Fruit fly (Drosophila melanogaster) whole organism, prepupa: ENCODE results near the gene CG32264.

Experiments
- CG10631 ChIP-seq: fragments of 200-800 bp; sonication (Bioruptor generic); optimal IDR thresholded peaks from 2 replicates; lab custom pipeline; 2016; ENCODE audit warnings: missing biosample characterization, missing genetic modification characterization
- CG10669 ChIP-seq: fragments of 200-800 bp; sonication (Bioruptor generic); optimal IDR thresholded peaks from 3 replicates; lab custom pipeline; 2018; ENCODE audit warnings: missing biosample characterization, mild to moderate bottlenecking, missing genetic modification characterization, moderate library complexity
- CG11294 ChIP-seq: fragments of 200-800 bp; sonication (Bioruptor generic); IDR thresholded peaks from 2 replicates; pipeline ENCODE4 v1.3.6; 2022; ENCODE audit warnings: missing biosample characterization, missing genetic modification characterization
- CG11762 ChIP-seq: fragments of 200-800 bp; sonication (Bioruptor generic); optimal IDR thresholded peaks from 3 replicates; lab custom pipeline; 2016; ENCODE audit warnings: missing biosample characterization, missing genetic modification characterization; ENCODE audit not compliant: insufficient read depth
- CG11902 ChIP-seq: fragments of 200-800 bp; sonication (Bioruptor generic); optimal IDR thresholded peaks from 3 replicates; lab custom pipeline; 2016; ENCODE audit warnings: missing biosample characterization, missing genetic modification characterization
- CG15336 ChIP-seq: fragments of 200-800 bp; sonication (Bioruptor generic); IDR thresholded peaks from 2 replicates; pipeline ENCODE4 v1.3.6; 2022; ENCODE audit warnings: missing biosample characterization, missing genetic modification characterization
- CG16779 ChIP-seq: fragments of 200-800 bp; sonication (Bioruptor generic); optimal IDR thresholded peaks from 3 replicates; lab custom pipeline; 2017; ENCODE audit warnings: missing biosample characterization, mild to moderate bottlenecking, missing genetic modification characterization
- CG3032 ChIP-seq: fragments of 200-800 bp; optimal IDR thresholded peaks from 2 replicates; lab custom pipeline; 2019; ENCODE audit warnings: missing biosample characterization, mild to moderate bottlenecking, missing genetic modification characterization, moderate library complexity
- CG31627 ChIP-seq: fragments of 200-800 bp; sonication (Bioruptor generic); optimal IDR thresholded peaks from 3 replicates; lab custom pipeline; 2016; ENCODE audit warnings: missing biosample characterization, missing genetic modification characterization
- CG32006 ChIP-seq: fragments of 200-800 bp; sonication (Bioruptor generic); optimal IDR thresholded peaks from 3 replicates; lab custom pipeline; 2017; ENCODE audit warnings: missing biosample characterization, mild to moderate bottlenecking, missing genetic modification characterization
- CG34406 ChIP-seq: fragments of 200-800 bp; sonication (Bioruptor generic); optimal IDR thresholded peaks from 3 replicates; lab custom pipeline; 2016; ENCODE audit warnings: missing biosample characterization, missing genetic modification characterization
- CG3919 ChIP-seq: fragments of 200-800 bp; sonication (Bioruptor generic); optimal IDR thresholded peaks from 3 replicates; lab custom pipeline; 2016; ENCODE audit warnings: missing biosample characterization, missing genetic modification characterization
- CG6163 ChIP-seq: fragments of 200-800 bp; sonication (Bioruptor generic); IDR thresholded peaks from 3 replicates; pipeline ENCODE4 v1.3.6; 2022; ENCODE audit warnings: missing biosample characterization, missing genetic modification characterization
- CG6276 ChIP-seq: fragments of 200-800 bp; sonication (Bioruptor generic); optimal IDR thresholded peaks from 2 replicates; lab custom pipeline; 2017; ENCODE audit warnings: missing biosample characterization, mild to moderate bottlenecking, missing genetic modification characterization
- CG6792 ChIP-seq: fragments of 200-800 bp; sonication (Bioruptor generic); optimal IDR thresholded peaks from 3 replicates; lab custom pipeline; 2016; ENCODE audit warnings: missing biosample characterization, missing genetic modification characterization
- CG6854 ChIP-seq: fragments of 200-800 bp; sonication (Bioruptor generic); optimal IDR thresholded peaks from 2 replicates; lab custom pipeline; 2017; ENCODE audit warnings: missing biosample characterization, mild to moderate bottlenecking, missing genetic modification characterization
- CG7368 ChIP-seq: fragments of 200-800 bp; sonication (Bioruptor generic); optimal IDR thresholded peaks from 3 replicates; lab custom pipeline; 2016; ENCODE audit warnings: missing biosample characterization, missing genetic modification characterization
- CG8119 ChIP-seq: fragments of 200-800 bp; sonication (Bioruptor generic); IDR thresholded peaks from 3 replicates; pipeline ENCODE4 v1.3.6; 2022; ENCODE audit warnings: missing biosample characterization, missing genetic modification characterization
- CG8319 ChIP-seq: fragments of 200-800 bp; sonication (Bioruptor generic); optimal IDR thresholded peaks from 3 replicates; lab custom pipeline; 2016; ENCODE audit warnings: missing biosample characterization, missing genetic modification characterization
- CG8632 ChIP-seq: fragments of 200-800 bp; sonication (Bioruptor generic); optimal IDR thresholded peaks from 3 replicates; lab custom pipeline; 2016; ENCODE audit warnings: missing biosample characterization, missing genetic modification characterization
- CG9139 ChIP-seq: fragments of 200-800 bp; sonication (Bioruptor generic); optimal IDR thresholded peaks from 3 replicates; lab custom pipeline; 2017; ENCODE audit warnings: missing biosample characterization, mild to moderate bottlenecking, missing genetic modification characterization
- Eip75B ChIP-seq: fragments of 200-800 bp; sonication (Bioruptor generic); optimal IDR thresholded peaks from 3 replicates; lab custom pipeline; 2016; ENCODE audit warnings: missing biosample characterization, missing genetic modification characterization
- Eip78C ChIP-seq: fragments of 200-800 bp; sonication (Bioruptor generic); peaks from one replicate; lab custom pipeline; 2016; ENCODE audit warnings: missing biosample characterization, missing genetic modification characterization
- Eip93F ChIP-seq: fragments of 200-800 bp; sonication (Bioruptor generic); optimal IDR thresholded peaks from 2 replicates; lab custom pipeline; 2016; ENCODE audit warnings: missing biosample characterization, mild to moderate bottlenecking, missing genetic modification characterization
- Ets21C ChIP-seq: fragments of 200-800 bp; sonication (Bioruptor generic); optimal IDR thresholded peaks from 3 replicates; lab custom pipeline; 2016; ENCODE audit warnings: missing biosample characterization, missing genetic modification characterization
- Ets96B ChIP-seq: fragments of 200-800 bp; optimal IDR thresholded peaks from 2 replicates; lab custom pipeline; 2019; ENCODE audit warnings: missing biosample characterization, mild to moderate bottlenecking, missing genetic modification characterization, moderate library complexity
- Gug ChIP-seq: fragments of 200-800 bp; sonication (Bioruptor generic); IDR thresholded peaks from 2 replicates; pipeline ENCODE4 v1.3.6; 2022; ENCODE audit warnings: missing biosample characterization, missing genetic modification characterization
- Hr38 ChIP-seq: sonication (Bioruptor generic); optimal IDR thresholded peaks from 2 replicates; lab custom pipeline; 2016; ENCODE audit warnings: missing biosample characterization, missing genetic modification characterization
- Hr39 ChIP-seq: fragments of 200-800 bp; sonication (Bioruptor generic); optimal IDR thresholded peaks from 2 replicates; lab custom pipeline; 2016; ENCODE audit warnings: missing biosample characterization, missing genetic modification characterization
- Hr4 ChIP-seq: fragments of 200-800 bp; sonication (Bioruptor generic); optimal IDR thresholded peaks from 3 replicates; lab custom pipeline; 2016; ENCODE audit warnings: missing biosample characterization, missing genetic modification characterization
- Lpt ChIP-seq: fragments of 200-800 bp; sonication (Bioruptor generic); optimal IDR thresholded peaks from 3 replicates; lab custom pipeline; 2016; ENCODE audit warnings: missing biosample characterization, missing genetic modification characterization
- Met ChIP-seq: fragments of 200-800 bp; sonication (Bioruptor generic); optimal IDR thresholded peaks from 3 replicates; lab custom pipeline; 2016; ENCODE audit warnings: missing biosample characterization, missing genetic modification characterization
- OdsH ChIP-seq: fragments of 200-800 bp; sonication (Bioruptor generic); optimal IDR thresholded peaks from 3 replicates; lab custom pipeline; 2016; ENCODE audit warnings: missing biosample characterization, missing genetic modification characterization
- Smox ChIP-seq: fragments of 200-800 bp; sonication (Bioruptor generic); optimal IDR thresholded peaks from 3 replicates; lab custom pipeline; 2016; ENCODE audit warnings: missing biosample characterization, missing genetic modification characterization
- Sox15 ChIP-seq: fragments of 200-800 bp; sonication (Bioruptor generic); optimal IDR thresholded peaks from 3 replicates; lab custom pipeline; 2016; ENCODE audit warnings: missing biosample characterization, missing genetic modification characterization
- achi ChIP-seq: fragments of 200-800 bp; sonication (Bioruptor generic); optimal IDR thresholded peaks from 3 replicates; lab custom pipeline; 2016; ENCODE audit warnings: missing biosample characterization, missing genetic modification characterization
- cyc ChIP-seq: fragments of 200-800 bp; sonication (Bioruptor generic); optimal IDR thresholded peaks from 3 replicates; lab custom pipeline; 2016; ENCODE audit warnings: missing biosample characterization, missing genetic modification characterization
- dac ChIP-seq: fragments of 200-800 bp; sonication (Bioruptor generic); optimal IDR thresholded peaks from 2 replicates; lab custom pipeline; 2017; ENCODE audit warnings: missing biosample characterization, mild to moderate bottlenecking, missing genetic modification characterization
- dsx ChIP-seq: fragments of 200-800 bp; optimal IDR thresholded peaks from 3 replicates; lab custom pipeline; 2019; ENCODE audit warnings: missing biosample characterization, mild to moderate bottlenecking, missing genetic modification characterization, moderate library complexity; ENCODE audit not compliant: poor library complexity, severe bottlenecking
- eg ChIP-seq: fragments of 200-800 bp; sonication (Bioruptor generic); IDR thresholded peaks from 3 replicates; pipeline ENCODE4 v1.3.6; 2022; ENCODE audit warnings: missing biosample characterization, missing genetic modification characterization
- esn ChIP-seq: fragments of 200-800 bp; sonication (Bioruptor generic); optimal IDR thresholded peaks from 2 replicates; lab custom pipeline; 2016; ENCODE audit warnings: missing biosample characterization, mild to moderate bottlenecking, missing genetic modification characterization, moderate library complexity
- fd59A ChIP-seq: fragments of 200-800 bp; sonication (Bioruptor generic); optimal IDR thresholded peaks from 2 replicates; lab custom pipeline; 2017; ENCODE audit warnings: missing biosample characterization, mild to moderate bottlenecking, missing genetic modification characterization, missing genetic modification reagents
- fkh ChIP-seq: fragments of 200-800 bp; sonication (Bioruptor generic); optimal IDR thresholded peaks from 3 replicates; lab custom pipeline; 2017; ENCODE audit warnings: missing biosample characterization, mild to moderate bottlenecking, missing genetic modification characterization, moderate library complexity
- lz ChIP-seq: fragments of 200-800 bp; sonication (Bioruptor generic); optimal IDR thresholded peaks from 3 replicates; lab custom pipeline; 2016; ENCODE audit warnings: missing biosample characterization, missing genetic modification characterization
- net ChIP-seq: fragments of 200-800 bp; sonication (Bioruptor generic); optimal IDR thresholded peaks from 3 replicates; lab custom pipeline; 2016; ENCODE audit warnings: missing biosample characterization, missing genetic modification characterization
- pdm3 ChIP-seq: fragments of 200-800 bp; sonication (Bioruptor generic); optimal IDR thresholded peaks from 3 replicates; lab custom pipeline; 2016; ENCODE audit warnings: missing biosample characterization, missing genetic modification characterization
- salr ChIP-seq, 2 experiments: fragments of 200-800 bp; sonication (Bioruptor generic); optimal IDR thresholded peaks; 3 replicates each; lab custom pipeline; 2016 to 2018; ENCODE audit warnings: missing biosample characterization in 2 of 2, missing genetic modification characterization in 2 of 2, mild to moderate bottlenecking in 1 of 2
- ss ChIP-seq, 2 experiments: fragments of 200-800 bp; sonication (Bioruptor generic); optimal IDR thresholded peaks; 2 replicates in 1 of 2; 3 replicates in 1 of 2; lab custom pipeline; 2017 to 2018; ENCODE audit warnings: mild to moderate bottlenecking in 2 of 2, missing biosample characterization in 2 of 2, missing genetic modification characterization in 2 of 2, moderate library complexity in 1 of 2
- svp ChIP-seq: fragments of 200-800 bp; sonication (Bioruptor generic); peaks from one replicate; lab custom pipeline; 2016; ENCODE audit warnings: missing biosample characterization, missing genetic modification characterization
- topi ChIP-seq: fragments of 200-800 bp; sonication (Bioruptor generic); optimal IDR thresholded peaks from 3 replicates; lab custom pipeline; 2016; ENCODE audit warnings: missing biosample characterization, missing genetic modification characterization
- vri ChIP-seq: fragments of 200-800 bp; sonication (Bioruptor generic); optimal IDR thresholded peaks from 3 replicates; lab custom pipeline; 2016; ENCODE audit warnings: missing biosample characterization, mild to moderate bottlenecking, missing genetic modification characterization

CG32264 gene

dm6 chr3L:3765782-3766520, 40.3 kb downstream of the CG32264 start:
- peak; percentile 45 for TF ChIP-seq CG34406 (GFP tag; lab: Kevin White, UChicago)
- TF ChIP-seq pdm3 (GFP tag; lab: Kevin White, UChicago): peak; percentile 60
- no peak for TF ChIP-seq cyc (GFP tag; lab: Kevin White, UChicago)
- no peak for TF ChIP-seq CG8319
- TF ChIP-seq Hr38: no peak
- TF ChIP-seq CG6163: peak; percentile 75
- peak; percentile 9 for TF ChIP-seq Sox15 (GFP tag; lab: Kevin White, UChicago)
- peak; percentile 96 for TF ChIP-seq fkh (GFP tag; lab: Kevin White, UChicago)
- no peak for TF ChIP-seq CG10669 (GFP tag; lab: Kevin White, UChicago)
- peak; percentile 16 for TF ChIP-seq Lpt (GFP tag; lab: Kevin White, UChicago)
- no peak for TF ChIP-seq CG11762
- TF ChIP-seq topi (GFP tag; lab: Kevin White, UChicago): peak; percentile 50
- peak; percentile 54 for TF ChIP-seq dsx (GFP tag; lab: Kevin White, UChicago)
- TF ChIP-seq CG7368 (GFP tag; lab: Kevin White, UChicago): no peak
- TF ChIP-seq Eip78C (GFP tag; lab: Kevin White, UChicago): peak; percentile 86
- no peak for TF ChIP-seq Eip93F (GFP tag; lab: Kevin White, UChicago)
- TF ChIP-seq salr (GFP tag; optimal IDR thresholded peaks at IDR 0.05; lab: Kevin White, UChicago): peak; percentile 18 to 48
- no peak for TF ChIP-seq CG11902 (GFP tag; lab: Kevin White, UChicago)
- peak; percentile 64 for TF ChIP-seq CG16779 (tag; lab: Kevin White, UChicago)
- peak; percentile 51 for TF ChIP-seq CG8632 (GFP tag; lab: Kevin White, UChicago)
- TF ChIP-seq CG3919: peak; percentile 7
- TF ChIP-seq achi (GFP tag; lab: Kevin White, UChicago): peak; percentile 53
- peak; percentile 64 for TF ChIP-seq CG10631 (GFP tag; lab: Kevin White, UChicago)
- TF ChIP-seq esn (GFP tag; lab: Kevin White, UChicago): peak; percentile 61
- TF ChIP-seq eg (GFP tag; lab: Robert Waterston, UW): peak; percentile 66
- TF ChIP-seq CG15336 (GFP tag; lab: Robert Waterston, UW): peak; percentile 48
- TF ChIP-seq Eip75B (GFP tag; lab: Kevin White, UChicago): peak; percentile 45
- TF ChIP-seq net (GFP tag; lab: Kevin White, UChicago): peak; percentile 65
- peak; percentile 56 for TF ChIP-seq fd59A (GFP tag; lab: Kevin White, UChicago)
- TF ChIP-seq Met (GFP tag; lab: Kevin White, UChicago): peak; percentile 75
- peak; percentile 36 for TF ChIP-seq vri (GFP tag; lab: Kevin White, UChicago)
- TF ChIP-seq CG3032: peak; percentile 38
- peak; percentile 51 for TF ChIP-seq lz (GFP tag; lab: Kevin White, UChicago)
- no peak for TF ChIP-seq Ets21C
- TF ChIP-seq Smox (GFP tag; lab: Kevin White, UChicago): peak; percentile 51
- TF ChIP-seq Gug (GFP tag; lab: Robert Waterston, UW): no peak; the same call in 1 of the 2 replicates
- peak; percentile 67 for TF ChIP-seq CG6276 (GFP tag; lab: Kevin White, UChicago)
- TF ChIP-seq CG9139 (GFP tag; lab: Kevin White, UChicago): peak; percentile 79
- TF ChIP-seq CG32006 (GFP tag; lab: Kevin White, UChicago): peak; percentile 68
- TF ChIP-seq CG31627 (GFP tag; lab: Kevin White, UChicago): peak; percentile 41
- TF ChIP-seq dac (GFP tag; lab: Kevin White, UChicago): peak; percentile 25
- peak; percentile 1 for TF ChIP-seq Hr39 (GFP tag; lab: Kevin White, UChicago)
- TF ChIP-seq ss (GFP tag; optimal IDR thresholded peaks at IDR 0.05; lab: Kevin White, UChicago): peak; percentile 76 to 83
- TF ChIP-seq CG11294 (GFP tag; lab: Robert Waterston, UW): peak; percentile 49
- TF ChIP-seq Ets96B (tag; lab: Kevin White, UChicago): peak; percentile 51
- TF ChIP-seq CG8119 (GFP tag; lab: Robert Waterston, UW): peak; percentile 68; the same call in 1 of the 3 replicates
- TF ChIP-seq Hr4: peak; percentile 71
- TF ChIP-seq CG6854 (GFP tag; lab: Kevin White, UChicago): peak; percentile 63
- TF ChIP-seq OdsH (GFP tag; lab: Kevin White, UChicago): peak; percentile 59
- TF ChIP-seq CG6792: peak; percentile 7
- TF ChIP-seq svp (GFP tag; lab: Kevin White, UChicago): peak; percentile 84
